Worm (Caenorhabditis elegans) whole organism, L4 larva: Measurements from ENCODE around the gene cest-28.
A peak's percentile ranks its signal among the peaks of the same experiment; 100 is the strongest.

Experiments used
- cey-2 ChIP-seq: sonication (generic microtip); optimal IDR thresholded peaks from 3 replicates; lab custom pipeline; 2017; ENCODE audit warnings: missing genetic modification characterization, mild to moderate bottlenecking, missing compliant biosample characterization, antibody characterized with exemption, borderline replicate concordance; ENCODE audit not compliant: insufficient read depth
- nhr-237 ChIP-seq: sonication (generic microtip); optimal IDR thresholded peaks from 2 replicates; lab custom pipeline; 2017; ENCODE audit warnings: missing biosample characterization, missing genetic modification characterization
- unc-62 ChIP-seq, 3 experiments: fragments of 150-350 bp in 1 of 3; sonication (generic microtip); optimal IDR thresholded peaks in 2 of 3; peaks in 1 of 3; 1 replicate in 1 of 3; 2 replicates in 2 of 3; lab custom pipeline; 2014 to 2017; ENCODE audit warnings: missing biosample characterization in 3 of 3, missing genetic modification characterization in 3 of 3, missing genetic modification reagents in 3 of 3, missing genotype in 1 of 3

ce11 chrV:6650508-6650907 is 19.1 kb upstream of the cest-28 start:
- peak in 1 of 2 experiments; percentile 93 for TF ChIP-seq unc-62 (GFP tag; optimal IDR thresholded peaks at IDR 0.05 in 1 of 2; lab: Kevin White, UChicago)
- TF ChIP-seq unc-62 (tag; optimal IDR thresholded peaks at IDR 0.05; lab: Kevin White, UChicago): no peak
- TF ChIP-seq nhr-237 (tag; lab: Kevin White, UChicago): no peak
- no peak for TF ChIP-seq cey-2 (tag; lab: Kevin White, UChicago)
